Worm (Caenorhabditis elegans): ENCODE measurements around the gene tbx-11.

DNA sequence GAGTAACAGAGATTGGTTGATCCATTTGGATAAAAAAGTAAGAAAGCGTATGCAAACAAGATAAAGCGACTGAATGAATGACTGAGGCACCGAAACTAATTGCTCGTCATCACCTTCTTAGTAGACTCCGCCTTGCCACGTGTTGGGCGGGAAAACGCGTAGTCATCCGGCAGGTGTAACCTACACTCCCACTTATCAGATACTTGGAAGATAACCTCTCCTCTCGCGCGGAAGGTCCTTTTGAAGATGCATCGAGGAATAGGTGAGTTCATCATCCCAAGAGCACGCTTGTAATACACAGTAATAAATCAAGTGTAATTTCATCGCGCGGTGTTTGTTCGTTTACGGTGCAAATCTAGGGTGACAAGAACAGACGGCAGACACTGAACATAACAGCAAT lies at the start of gene tbx-11:
- no peak for TF ChIP-seq eyg-1 (tag; optimal IDR thresholded peaks at IDR 0.05)
- TF ChIP-seq ceh-9 (tag; optimal IDR thresholded peaks at IDR 0.05), result no peak
- no peak for TF ChIP-seq fkh-6 (tag; optimal IDR thresholded peaks at IDR 0.05)
- no peak for TF ChIP-seq ama-1 (optimal IDR thresholded peaks at IDR 0.05)
- TF ChIP-seq hlh-30 (tag; optimal IDR thresholded peaks at IDR 0.05; ENCODE audit: insufficient read depth), result no peak

Measured in whole organism, late embryonic.